Worm (Caenorhabditis elegans): Measurements from ENCODE around the gene gldi-8.

The gldi-8 gene

ce11 chrIII:12558097-12558594 is 41.4 kb downstream of the gldi-8 start:
- no peak for TF ChIP-seq unc-62 (GFP tag; optimal IDR thresholded peaks at IDR 0.05)
- no peak for TF ChIP-seq ztf-11 (tag; optimal IDR thresholded peaks at IDR 0.05)
- TF ChIP-seq mdl-1 (tag; optimal IDR thresholded peaks at IDR 0.05) = peak; percentile 47 to 68
- TF ChIP-seq Y55F3AM.14 (GFP tag; optimal IDR thresholded peaks at IDR 0.05) = peak; percentile 7
- TF ChIP-seq sem-4 (tag; optimal IDR thresholded peaks at IDR 0.05) = peak; percentile 91
- no peak for TF ChIP-seq lin-39 (tag; optimal IDR thresholded peaks at IDR 0.05)
- no peak for TF ChIP-seq blmp-1 (tag; optimal IDR thresholded peaks at IDR 0.05; ENCODE audit: insufficient read depth)
- TF ChIP-seq ZK546.5 (tag; optimal IDR thresholded peaks at IDR 0.05) = no peak
- no peak for TF ChIP-seq nhr-25 (tag; optimal IDR thresholded peaks at IDR 0.05)
- TF ChIP-seq ztf-4 (tag; optimal IDR thresholded peaks at IDR 0.05) = no peak
- TF ChIP-seq nhr-11 (tag; optimal IDR thresholded peaks at IDR 0.05) = no peak
- peak; percentile 46 for TF ChIP-seq lin-11 (tag; optimal IDR thresholded peaks at IDR 0.05)
- no peak for TF ChIP-seq nhr-77 (tag; optimal IDR thresholded peaks at IDR 0.05)
- TF ChIP-seq nhr-21 (tag; optimal IDR thresholded peaks at IDR 0.05) = peak; percentile 65
- no peak for TF ChIP-seq ama-1 (optimal IDR thresholded peaks at IDR 0.05)
- TF ChIP-seq elt-1 (tag; optimal IDR thresholded peaks at IDR 0.05) = no peak
- no peak for TF ChIP-seq dmd-4 (tag; optimal IDR thresholded peaks at IDR 0.05)
- peak; percentile 99 for TF ChIP-seq F13H6.1 (tag; optimal IDR thresholded peaks at IDR 0.05)
- TF ChIP-seq sma-3 (GFP tag; optimal IDR thresholded peaks at IDR 0.05) = peak; percentile 6
- TF ChIP-seq elt-3 (tag; optimal IDR thresholded peaks at IDR 0.05) = no peak
- no peak for TF ChIP-seq nhr-23 (tag; optimal IDR thresholded peaks at IDR 0.05)
- TF ChIP-seq ceh-82 (tag; optimal IDR thresholded peaks at IDR 0.05) = no peak
- TF ChIP-seq lsy-2 (tag; optimal IDR thresholded peaks at IDR 0.05) = peak; percentile 10 to 78
- no peak for TF ChIP-seq alr-1 (tag; optimal IDR thresholded peaks at IDR 0.05)
- no peak for TF ChIP-seq mab-5 (tag; optimal IDR thresholded peaks at IDR 0.05)
- TF ChIP-seq ceh-16 (tag; optimal IDR thresholded peaks at IDR 0.05) = peak; percentile 7
- peak; percentile 92 for TF ChIP-seq C34F6.9 (tag; optimal IDR thresholded peaks at IDR 0.05)
- TF ChIP-seq gmeb-1 (tag; optimal IDR thresholded peaks at IDR 0.05) = no peak
- peak; percentile 51 for TF ChIP-seq crh-2 (tag; optimal IDR thresholded peaks at IDR 0.05)
- TF ChIP-seq nhr-6 (tag; optimal IDR thresholded peaks at IDR 0.05) = no peak
- peak; percentile 82 for TF ChIP-seq nhr-129 (tag; optimal IDR thresholded peaks at IDR 0.05)
- peak; percentile 71 for TF ChIP-seq fos-1 (tag; optimal IDR thresholded peaks at IDR 0.05)
- peak; percentile 67 for TF ChIP-seq lin-13 (GFP tag; optimal IDR thresholded peaks at IDR 0.05)
- TF ChIP-seq egl-27 (tag; optimal IDR thresholded peaks at IDR 0.05) = peak; percentile 41
- TF ChIP-seq mbf-1 (tag; optimal IDR thresholded peaks at IDR 0.05) = no peak
- TF ChIP-seq aly-2 (tag; optimal IDR thresholded peaks at IDR 0.05) = no peak
- TF ChIP-seq peb-1 (tag; optimal IDR thresholded peaks at IDR 0.05) = no peak
- peak; percentile 71 for TF ChIP-seq zag-1 (tag; optimal IDR thresholded peaks at IDR 0.05)
- no peak for TF ChIP-seq nhr-12 (tag; optimal IDR thresholded peaks at IDR 0.05)
- peak; percentile 90 for TF ChIP-seq unc-55 (GFP tag; optimal IDR thresholded peaks at IDR 0.05)
- no peak for TF ChIP-seq nhr-237 (tag; optimal IDR thresholded peaks at IDR 0.05)
- TF ChIP-seq skn-1 (tag; optimal IDR thresholded peaks at IDR 0.05) = no peak
- peak; percentile 82 for TF ChIP-seq sma-9 (GFP tag; optimal IDR thresholded peaks at IDR 0.05)
- no peak for TF ChIP-seq sma-9 (tag; optimal IDR thresholded peaks at IDR 0.05)
- no peak for TF ChIP-seq nhr-10 (tag; optimal IDR thresholded peaks at IDR 0.05)
- no peak for TF ChIP-seq R02D3.7 (tag; optimal IDR thresholded peaks at IDR 0.05)
- no peak for TF ChIP-seq ztf-1 (GFP tag; conservative IDR thresholded peaks at IDR 0.05)
- no peak for TF ChIP-seq unc-39 (tag; optimal IDR thresholded peaks at IDR 0.05)
- no peak for TF ChIP-seq snpc-4 (tag; optimal IDR thresholded peaks at IDR 0.05)

Data from whole organism, L2 larva.